Fruit fly (Drosophila melanogaster): ENCODE measurements around the gene Pten.

The Pten gene

dm6 chr2L:10226724-10227407 lies 34.0 kb downstream of the Pten start, which contains the start of gene CG5708 (continued):
- peak; percentile 37 for TF ChIP-seq CG18262 (tag; optimal IDR thresholded peaks at IDR 0.05)
- TF ChIP-seq CG11696 (GFP tag; IDR thresholded peaks at IDR 0.05), result no peak
- TF ChIP-seq CG3726 (GFP tag; IDR thresholded peaks at IDR 0.05), result no peak
- no peak for TF ChIP-seq stc (GFP tag; IDR thresholded peaks at IDR 0.05)
- TF ChIP-seq CG14710 (tag; optimal IDR thresholded peaks at IDR 0.05), result peak; percentile 33
- no peak for TF ChIP-seq bsh (GFP tag; optimal IDR thresholded peaks at IDR 0.05)
- no peak for TF ChIP-seq CG12744 (GFP tag; optimal IDR thresholded peaks at IDR 0.05)
- no peak for TF ChIP-seq dysf (GFP tag; IDR thresholded peaks at IDR 0.05)
- no peak for TF ChIP-seq chm (GFP tag; IDR thresholded peaks at IDR 0.05)
- TF ChIP-seq CG13296 (GFP tag; optimal IDR thresholded peaks at IDR 0.05), result no peak
- TF ChIP-seq Vsx1 (GFP tag; optimal IDR thresholded peaks at IDR 0.05), result no peak
- TF ChIP-seq CG34422 (GFP tag; IDR thresholded peaks at IDR 0.05), result no peak
- peak; percentile 30; the same call in 1 of the 2 replicates for TF ChIP-seq hbn (GFP tag; IDR thresholded peaks at IDR 0.05; ENCODE audit: partially characterized antibody)
- no peak for TF ChIP-seq CG2202 (tag; optimal IDR thresholded peaks at IDR 0.05)
- TF ChIP-seq HLH54F (GFP tag; optimal IDR thresholded peaks at IDR 0.05), result peak; percentile 5
- TF ChIP-seq Six4 (GFP tag; optimal IDR thresholded peaks at IDR 0.05), result no peak
- TF ChIP-seq Mes4 (GFP tag; optimal IDR thresholded peaks at IDR 0.05), result no peak
- TF ChIP-seq fru (optimal IDR thresholded peaks at IDR 0.05), result no peak
- TF ChIP-seq CG8924 (tag; optimal IDR thresholded peaks at IDR 0.05), result peak; percentile 25
- no peak for TF ChIP-seq CG6813 (GFP tag; optimal IDR thresholded peaks at IDR 0.05)
- TF ChIP-seq unpg (GFP tag; optimal IDR thresholded peaks at IDR 0.05), result no peak
- peak; percentile 62 for TF ChIP-seq CG8290 (GFP tag; optimal IDR thresholded peaks at IDR 0.05)
- TF ChIP-seq CG8290 (tag; optimal IDR thresholded peaks at IDR 0.05), result peak; percentile 34 to 67
- TF ChIP-seq Xbp1 (GFP tag; optimal IDR thresholded peaks at IDR 0.05), result peak; percentile 48
- no peak for TF ChIP-seq Adf1 (GFP tag; IDR thresholded peaks at IDR 0.05)
- TF ChIP-seq fd96Cb (tag; optimal IDR thresholded peaks at IDR 0.05), result no peak
- no peak for TF ChIP-seq CG14441 (GFP tag; IDR thresholded peaks at IDR 0.05)
- no peak for TF ChIP-seq CG30403 (GFP tag; optimal IDR thresholded peaks at IDR 0.05)
- no peak for TF ChIP-seq CG18476 (GFP tag; optimal IDR thresholded peaks at IDR 0.05)
- TF ChIP-seq run (tag; optimal IDR thresholded peaks at IDR 0.05), result no peak
- TF ChIP-seq sob (GFP tag; IDR thresholded peaks at IDR 0.05), result 0 out of 2 replicates have a peak, but pooled peaks have one; percentile 39
- peak; percentile 73 for TF ChIP-seq slbo (GFP tag; IDR thresholded peaks at IDR 0.05)
- TF ChIP-seq CG16779 (GFP tag; IDR thresholded peaks at IDR 0.05), result no peak
- no peak for TF ChIP-seq ems (GFP tag; optimal IDR thresholded peaks at IDR 0.05)
- TF ChIP-seq CG3847 (GFP tag; IDR thresholded peaks at IDR 0.05), result no peak
- no peak for TF ChIP-seq mam (GFP tag; optimal IDR thresholded peaks at IDR 0.05)
- TF ChIP-seq wor (GFP tag; IDR thresholded peaks at IDR 0.05), result no peak
- no peak for TF ChIP-seq Fer1 (GFP tag; optimal IDR thresholded peaks at IDR 0.05)
- no peak for TF ChIP-seq CG11456 (GFP tag; IDR thresholded peaks at IDR 0.05)
- no peak for TF ChIP-seq CG7963 (GFP tag; IDR thresholded peaks at IDR 0.05; ENCODE audit: partially characterized antibody)
- no peak for TF ChIP-seq Drgx (GFP tag; IDR thresholded peaks at IDR 0.05)
- TF ChIP-seq Dll (GFP tag; IDR thresholded peaks at IDR 0.05; ENCODE audit: partially characterized antibody), result peak; percentile 40; the same call in 1 of the 4 replicates
- TF ChIP-seq Hand (GFP tag; optimal IDR thresholded peaks at IDR 0.05), result no peak
- TF ChIP-seq Doc2 (GFP tag; IDR thresholded peaks at IDR 0.05), result no peak
- TF ChIP-seq HHEX (GFP tag; optimal IDR thresholded peaks at IDR 0.05), result no peak
- peak; percentile 40 for TF ChIP-seq gem (tag; optimal IDR thresholded peaks at IDR 0.05)
- peak; percentile 52 for TF ChIP-seq CG3995 (GFP tag; optimal IDR thresholded peaks at IDR 0.05)
- no peak for TF ChIP-seq BtbVII (GFP tag; optimal IDR thresholded peaks at IDR 0.05)
- TF ChIP-seq bbx (GFP tag; IDR thresholded peaks at IDR 0.05; ENCODE audit: partially characterized antibody), result no peak
- no peak for TF ChIP-seq Oaz (GFP tag; IDR thresholded peaks at IDR 0.05)
- no peak for TF ChIP-seq odd (GFP tag; optimal IDR thresholded peaks at IDR 0.05)
